In genomic region chrX:14953896-14954295, dm6 we compare ENCODE assay signal across 2 fruit fly cellular contexts.
TF ChIP-seq lines count a peak whose summit lies in the region.

No protein-coding gene starts in this region.

TF ChIP-seq in whole organism, embryonic, 481 proteins besides CTCF, POLR2A, EP300 and RAD21 (continued from another document and continues in another):
- TF ChIP-seq prd (optimal IDR thresholded peaks at IDR 0.05; lab: Kevin White, UChicago) (no peak), prd (GFP tag; IDR thresholded peaks at IDR 0.05; lab: Robert Waterston, UW) (peak; percentile 18; the same call in 1 of the 3 replicates), Hmr (GFP tag; optimal IDR thresholded peaks at IDR 0.05; lab: Kevin White, UChicago) (peak; percentile 56), CG30403 (GFP tag; optimal IDR thresholded peaks at IDR 0.05; lab: Kevin White, UChicago) (peak; percentile 10), CG8290 (GFP tag; optimal IDR thresholded peaks at IDR 0.05; lab: Kevin White, UChicago) (peak; percentile 36), CG8290 (tag; optimal IDR thresholded peaks at IDR 0.05; lab: Kevin White, UChicago) (peak; percentile 22 to 38), CG8359 (GFP tag; optimal IDR thresholded peaks at IDR 0.05; lab: Kevin White, UChicago; ENCODE audit: borderline replicate concordance) (no peak), sens (GFP tag; lab: Kevin White, UChicago) (peak; percentile 13), CG8924 (tag; optimal IDR thresholded peaks at IDR 0.05; lab: Kevin White, UChicago) (peak; percentile 28), insv (GFP tag; optimal IDR thresholded peaks at IDR 0.05; lab: Kevin White, UChicago) (peak in 1 of 2 experiments; percentile 6), dpn (GFP tag; optimal IDR thresholded peaks at IDR 0.05; lab: Kevin White, UChicago) (peak in 1 of 2 experiments; percentile 19), CG17359 (tag; optimal IDR thresholded peaks at IDR 0.05; lab: Kevin White, UChicago) (peak; percentile 25), CG10267 (tag; optimal IDR thresholded peaks at IDR 0.05; lab: Kevin White, UChicago) (peak; percentile 25), B-H2 (GFP tag; optimal IDR thresholded peaks at IDR 0.05; lab: Kevin White, UChicago) (peak; percentile 11), tin (GFP tag; optimal IDR thresholded peaks at IDR 0.05; lab: Kevin White, UChicago) (peak; percentile 21), CG13894 (tag; optimal IDR thresholded peaks at IDR 0.05; lab: Kevin White, UChicago) (peak; percentile 8), CG10979 (tag; optimal IDR thresholded peaks at IDR 0.05; lab: Kevin White, UChicago) (peak; percentile 6), CG17829 (tag; optimal IDR thresholded peaks at IDR 0.05; lab: Kevin White, UChicago) (peak; percentile 13), CG8388 (GFP tag; optimal IDR thresholded peaks at IDR 0.05; lab: Kevin White, UChicago) (no peak), CG7839 (tag; optimal IDR thresholded peaks at IDR 0.05; lab: Kevin White, UChicago) (peak; percentile 33), ci (GFP tag; IDR thresholded peaks at IDR 0.05; lab: Robert Waterston, UW) (peak; percentile 50; the same call in 2 of the 3 replicates), ash1 (GFP tag; optimal IDR thresholded peaks at IDR 0.05; lab: Kevin White, UChicago) (no peak), CG4617 (GFP tag; optimal IDR thresholded peaks at IDR 0.05; lab: Kevin White, UChicago; ENCODE audit: borderline replicate concordance) (no peak), lmd (GFP tag; IDR thresholded peaks at IDR 0.05; lab: Robert Waterston, UW) (peak; percentile 19; the same call in 1 of the 2 replicates), CG11456 (GFP tag; IDR thresholded peaks at IDR 0.05; lab: Robert Waterston, UW) (peak; percentile 70; the same call in 1 of the 3 replicates), CG2199 (GFP tag; IDR thresholded peaks at IDR 0.05; lab: Robert Waterston, UW) (0 out of 3 replicates have a peak, but pooled peaks have one; percentile 43), Meics (GFP tag; optimal IDR thresholded peaks at IDR 0.05; lab: Kevin White, UChicago) (peak; percentile 44), Hr3 (GFP tag; optimal IDR thresholded peaks at IDR 0.05; lab: Kevin White, UChicago) (no peak), CG11504 (tag; optimal IDR thresholded peaks at IDR 0.05; lab: Kevin White, UChicago) (peak; percentile 31), Ssrp (tag; optimal IDR thresholded peaks at IDR 0.05; lab: Kevin White, UChicago) (peak; percentile 7), pan (optimal IDR thresholded peaks at IDR 0.05; lab: Kevin White, UChicago) (no peak), pan (GFP tag; optimal IDR thresholded peaks at IDR 0.05 in 1 of 2, IDR thresholded peaks at IDR 0.05 in 1 of 2) (peak in 1 of 2 experiments; percentile 7), BEAF-32 (GFP tag; optimal IDR thresholded peaks at IDR 0.05; lab: Kevin White, UChicago) (peak; percentile 3), slbo (GFP tag; IDR thresholded peaks at IDR 0.05; lab: Robert Waterston, UW) (peak; percentile 47; the same call in 1 of the 2 replicates), jigr1 (GFP tag; IDR thresholded peaks at IDR 0.05; lab: Robert Waterston, UW) (peak; percentile 30; the same call in 1 of the 3 replicates), zen (tag; optimal IDR thresholded peaks at IDR 0.05; lab: Kevin White, UChicago) (peak; percentile 41), stwl (tag; optimal IDR thresholded peaks at IDR 0.05; lab: Kevin White, UChicago) (peak; percentile 39), CG15269 (tag; optimal IDR thresholded peaks at IDR 0.05; lab: Kevin White, UChicago) (peak; percentile 5), CG4424 (GFP tag; optimal IDR thresholded peaks at IDR 0.05; lab: Kevin White, UChicago) (peak; percentile 9), Sry-β (GFP tag; optimal IDR thresholded peaks at IDR 0.05; lab: Kevin White, UChicago) (peak; percentile 81), Myb (GFP tag; optimal IDR thresholded peaks at IDR 0.05; lab: Kevin White, UChicago) (no peak), Med (GFP tag; lab: Kevin White, UChicago) (peak; percentile 63), CG12659 (GFP tag; optimal IDR thresholded peaks at IDR 0.05; lab: Kevin White, UChicago) (peak; percentile 20), Max (GFP tag; optimal IDR thresholded peaks at IDR 0.05; lab: Kevin White, UChicago) (no peak), CG17361 (GFP tag; IDR thresholded peaks at IDR 0.05; lab: Robert Waterston, UW) (peak; percentile 43; the same call in 1 of the 3 replicates), CG5953 (GFP tag; IDR thresholded peaks at IDR 0.05; lab: Robert Waterston, UW) (no peak), PHDP (tag; optimal IDR thresholded peaks at IDR 0.05; lab: Kevin White, UChicago) (peak; percentile 21), Hsf (GFP tag; optimal IDR thresholded peaks at IDR 0.05; lab: Kevin White, UChicago) (peak; percentile 26), Blimp-1 (GFP tag; optimal IDR thresholded peaks at IDR 0.05; lab: Kevin White, UChicago) (peak; percentile 92), az2 (GFP tag; optimal IDR thresholded peaks at IDR 0.05; lab: Kevin White, UChicago) (peak; percentile 31), Oli (tag; optimal IDR thresholded peaks at IDR 0.05; lab: Kevin White, UChicago) (no peak), CG2712 (tag; optimal IDR thresholded peaks at IDR 0.05; lab: Kevin White, UChicago) (peak; percentile 34), CG17912 (GFP tag; optimal IDR thresholded peaks at IDR 0.05; lab: Kevin White, UChicago) (peak; percentile 6), amos (GFP tag; IDR thresholded peaks at IDR 0.05; lab: Robert Waterston, UW; ENCODE audit: partially characterized antibody) (peak; percentile 40), CG9817 (tag; optimal IDR thresholded peaks at IDR 0.05; lab: Kevin White, UChicago) (peak; percentile 27), Chrac-16 (GFP tag; optimal IDR thresholded peaks at IDR 0.05; lab: Kevin White, UChicago) (peak; percentile 22), ind (GFP tag; optimal IDR thresholded peaks at IDR 0.05; lab: Kevin White, UChicago) (peak; percentile 5), CG33557 (GFP tag; optimal IDR thresholded peaks at IDR 0.05; lab: Kevin White, UChicago) (no peak), knrl (GFP tag; IDR thresholded peaks at IDR 0.05; lab: Robert Waterston, UW; ENCODE audit: partially characterized antibody) (peak; percentile 11; the same call in 1 of the 3 replicates), pita (GFP tag; optimal IDR thresholded peaks at IDR 0.05; lab: Kevin White, UChicago) (peak; percentile 40), vvl (GFP tag; IDR thresholded peaks at IDR 0.05; lab: Robert Waterston, UW) (peak; percentile 41; the same call in 1 of the 2 replicates), CG32532 (GFP tag; IDR thresholded peaks at IDR 0.05; lab: Robert Waterston, UW) (peak; percentile 73; the same call in 1 of the 2 replicates), phol (tag; optimal IDR thresholded peaks at IDR 0.05; lab: Kevin White, UChicago) (peak; percentile 13)

TF ChIP-seq in whole organism, prepupa, 60 proteins besides CTCF, POLR2A, EP300 and RAD21 (continued from another document):
- TF ChIP-seq dsx (GFP tag; optimal IDR thresholded peaks at IDR 0.05; lab: Kevin White, UChicago; ENCODE audit: poor library complexity, severe bottlenecking) (peak; percentile 57), CG6163 (GFP tag; IDR thresholded peaks at IDR 0.05; lab: Robert Waterston, UW) (no peak), lz (GFP tag; optimal IDR thresholded peaks at IDR 0.05; lab: Kevin White, UChicago) (peak; percentile 19), salr (GFP tag; optimal IDR thresholded peaks at IDR 0.05; lab: Kevin White, UChicago) (no peak), CG11902 (GFP tag; optimal IDR thresholded peaks at IDR 0.05; lab: Kevin White, UChicago) (no peak)
